Worm (Caenorhabditis elegans) whole organism, midembryonic: Measurements from ENCODE around the gene F22E5.9.

Experiments used
- T22C8.4 ChIP-seq: fragments of 200-800 bp; sonication (Bioruptor generic); IDR thresholded peaks from 2 replicates; pipeline ENCODE4 v1.3.6; 2022; ENCODE audit warnings: missing genetic modification characterization, missing compliant biosample characterization
- cog-1 ChIP-seq: sonication (generic microtip); optimal IDR thresholded peaks from 2 replicates; lab custom pipeline; 2016; ENCODE audit warnings: missing genetic modification characterization, missing compliant biosample characterization
- flt-1 ChIP-seq: fragments of 200-800 bp; sonication (Bioruptor generic); IDR thresholded peaks from 2 replicates; pipeline ENCODE4 v1.3.6; 2022; ENCODE audit warnings: missing genetic modification characterization, missing compliant biosample characterization
- klf-2 ChIP-seq: fragments of 200-800 bp; sonication (Bioruptor generic); conservative IDR thresholded peaks from 2 replicates; pipeline ENCODE4 v1.3.6; 2022; ENCODE audit warnings: missing genetic modification reagents, missing genetic modification characterization, missing compliant biosample characterization
- med-1 ChIP-seq: sonication (generic microtip); optimal IDR thresholded peaks from 2 replicates; lab custom pipeline; 2017; ENCODE audit warnings: missing genetic modification characterization, mild to moderate bottlenecking, missing compliant biosample characterization, antibody characterized with exemption, missing genetic modification reagents; ENCODE audit not compliant: insufficient read depth
- ref-1 ChIP-seq: fragments of 200-800 bp; sonication (Bioruptor generic); conservative IDR thresholded peaks from 2 replicates; pipeline ENCODE4 v1.3.6; 2022; ENCODE audit warnings: missing genetic modification reagents, missing genetic modification characterization, missing compliant biosample characterization
- tab-1 ChIP-seq: fragments of 200-800 bp; sonication (Bioruptor generic); IDR thresholded peaks from 2 replicates; pipeline ENCODE4 v1.3.6; 2022; ENCODE audit warnings: missing genetic modification characterization, missing compliant biosample characterization
- ztf-23 ChIP-seq: fragments of 200-800 bp; sonication (Bioruptor generic); IDR thresholded peaks from 2 replicates; pipeline ENCODE4 v1.3.6; 2022; ENCODE audit warnings: missing genetic modification reagents, missing genetic modification characterization, missing compliant biosample characterization

DNA sequence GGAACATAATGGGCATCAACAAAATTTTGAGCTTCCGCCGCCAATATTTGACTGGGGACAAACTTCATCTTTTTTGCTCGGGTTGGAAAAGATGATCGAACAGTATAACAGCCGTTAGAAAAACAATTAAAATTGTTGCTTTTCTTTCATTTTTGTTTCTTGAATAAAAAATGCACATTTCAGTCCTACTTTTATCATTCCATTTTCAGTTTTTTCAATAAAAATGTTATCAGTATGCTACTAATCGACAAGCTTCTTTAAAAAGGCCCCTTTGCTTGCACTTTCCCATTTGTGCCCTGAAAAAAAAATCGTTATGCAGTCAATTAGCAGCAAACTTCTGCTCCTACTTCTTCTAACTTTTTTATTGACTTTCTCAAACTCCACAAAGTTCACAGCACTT is 3.6 kb downstream of the F22E5.9 start, which contains the start of gene F22E5.7:
- TF ChIP-seq med-1 (GFP tag; lab: Kevin White, UChicago), result no peak
- TF ChIP-seq ref-1, result no peak
- TF ChIP-seq tab-1, result no peak
- no peak for TF ChIP-seq cog-1 (tag; lab: Kevin White, UChicago)
- TF ChIP-seq ztf-23 (GFP tag; lab: Robert Waterston, UW), result no peak
- no peak for TF ChIP-seq flt-1 (GFP tag; lab: Robert Waterston, UW)
- no peak for TF ChIP-seq T22C8.4 (GFP tag; lab: Robert Waterston, UW)
- TF ChIP-seq klf-2 (GFP tag; lab: Robert Waterston, UW), result no peak
